Fruit fly (Drosophila melanogaster): ENCODE measurements around the gene MSBP.
A peak's percentile ranks its signal among the peaks of the same experiment; 100 is the strongest.

MSBP gene

dm6 chrX:15866032-15866431 lies 23.9 kb downstream of the MSBP start:
- TF ChIP-seq jim (GFP tag; optimal IDR thresholded peaks at IDR 0.05) (no peak), OdsH (GFP tag; optimal IDR thresholded peaks at IDR 0.05) (no peak), fru (GFP tag; optimal IDR thresholded peaks at IDR 0.05) (no peak), Vsx2 (GFP tag; optimal IDR thresholded peaks at IDR 0.05; ENCODE audit: partially characterized antibody) (no peak), woc (GFP tag; optimal IDR thresholded peaks at IDR 0.05) (no peak)

- TF ChIP-seq CG32264 (GFP tag; optimal IDR thresholded peaks at IDR 0.05) (no peak), fru (GFP tag; optimal IDR thresholded peaks at IDR 0.05) (peak; percentile 27), rgr (GFP tag; optimal IDR thresholded peaks at IDR 0.05) (peak; percentile 50), jim (GFP tag; optimal IDR thresholded peaks at IDR 0.05) (peak; percentile 89), h (GFP tag; optimal IDR thresholded peaks at IDR 0.05) (peak; percentile 46), OdsH (GFP tag; optimal IDR thresholded peaks at IDR 0.05) (peak; percentile 35), sv (GFP tag; optimal IDR thresholded peaks at IDR 0.05) (no peak), br (GFP tag; optimal IDR thresholded peaks at IDR 0.05) (no peak), Hnf4 (GFP tag; optimal IDR thresholded peaks at IDR 0.05) (peak; percentile 36), Dif (GFP tag; optimal IDR thresholded peaks at IDR 0.05; ENCODE audit: partially characterized antibody) (peak; percentile 50), Rel (GFP tag; optimal IDR thresholded peaks at IDR 0.05) (peak; percentile 21), Rel (tag; optimal IDR thresholded peaks at IDR 0.05) (peak; percentile 61), HLH106 (tag; optimal IDR thresholded peaks at IDR 0.05) (peak; percentile 8), psq (GFP tag; optimal IDR thresholded peaks at IDR 0.05) (peak; percentile 23), foxo (GFP tag; optimal IDR thresholded peaks at IDR 0.05) (peak in 1 of 2 experiments; percentile 22), Hr83 (GFP tag; optimal IDR thresholded peaks at IDR 0.05; ENCODE audit: poor library complexity, severe bottlenecking) (peak; percentile 67), Sp1 (GFP tag; optimal IDR thresholded peaks at IDR 0.05) (peak; percentile 57), ey (GFP tag; optimal IDR thresholded peaks at IDR 0.05) (no peak), woc (GFP tag; optimal IDR thresholded peaks at IDR 0.05) (peak; percentile 32), CG9705 (GFP tag; optimal IDR thresholded peaks at IDR 0.05) (no peak)
These were observed 29.4 kb downstream of the MSBP start for dm6 chrX:15860479-15860878.

- no peak for TF ChIP-seq usp (GFP tag; optimal IDR thresholded peaks at IDR 0.05)
- TF ChIP-seq dl (GFP tag; optimal IDR thresholded peaks at IDR 0.05; ENCODE audit: insufficient read depth in 1 of 2, partially characterized antibody in 2 of 2), result no peak
- peak; percentile 19 for TF ChIP-seq HLH106 (tag; optimal IDR thresholded peaks at IDR 0.05)
- TF ChIP-seq ey (GFP tag; optimal IDR thresholded peaks at IDR 0.05), result no peak
- no peak for TF ChIP-seq CG9705 (GFP tag; optimal IDR thresholded peaks at IDR 0.05)
- no peak for TF ChIP-seq sv (GFP tag; optimal IDR thresholded peaks at IDR 0.05)
- no peak for TF ChIP-seq h (GFP tag; optimal IDR thresholded peaks at IDR 0.05)
- no peak for TF ChIP-seq OdsH (GFP tag; optimal IDR thresholded peaks at IDR 0.05)
- TF ChIP-seq dmrt93B (GFP tag; optimal IDR thresholded peaks at IDR 0.05), result no peak
- TF ChIP-seq sage (GFP tag; optimal IDR thresholded peaks at IDR 0.05), result no peak
- TF ChIP-seq fru (GFP tag; optimal IDR thresholded peaks at IDR 0.05), result no peak
- peak; percentile 20 for TF ChIP-seq Hr83 (GFP tag; optimal IDR thresholded peaks at IDR 0.05; ENCODE audit: poor library complexity, severe bottlenecking)
- no peak for TF ChIP-seq tai (GFP tag; optimal IDR thresholded peaks at IDR 0.05)
- TF ChIP-seq psq (GFP tag; optimal IDR thresholded peaks at IDR 0.05), result no peak
These were observed 30.0 kb downstream of the MSBP start, which contains the start of gene Gbeta13F for dm6 chrX:15859869-15860268. TSS of gene Gbeta13F (plus strand) at chrX:15860115.

- no peak for TF ChIP-seq foxo (GFP tag; optimal IDR thresholded peaks at IDR 0.05)
- no peak for TF ChIP-seq dmrt93B (GFP tag; optimal IDR thresholded peaks at IDR 0.05)
- no peak for TF ChIP-seq Rel (GFP tag; optimal IDR thresholded peaks at IDR 0.05)
- no peak for TF ChIP-seq Rel (tag; optimal IDR thresholded peaks at IDR 0.05)
These were observed 30.5 kb downstream of the MSBP start, which contains the start of gene AlkB for dm6 chrX:15859387-15859786. TSS of gene AlkB (minus strand) at chrX:15859487.

- TF ChIP-seq br (GFP tag; optimal IDR thresholded peaks at IDR 0.05) (no peak), OdsH (GFP tag; optimal IDR thresholded peaks at IDR 0.05) (peak; percentile 16), N (GFP tag; optimal IDR thresholded peaks at IDR 0.05) (no peak), tai (GFP tag; optimal IDR thresholded peaks at IDR 0.05) (no peak), dmrt93B (GFP tag; optimal IDR thresholded peaks at IDR 0.05) (no peak), GATAd (GFP tag; optimal IDR thresholded peaks at IDR 0.05) (no peak), Sp1 (GFP tag; optimal IDR thresholded peaks at IDR 0.05) (no peak), sage (GFP tag; optimal IDR thresholded peaks at IDR 0.05) (peak; percentile 3), usp (GFP tag; optimal IDR thresholded peaks at IDR 0.05) (no peak), HLH106 (tag; optimal IDR thresholded peaks at IDR 0.05) (no peak), Hnf4 (GFP tag; optimal IDR thresholded peaks at IDR 0.05) (peak; percentile 61), dsf (GFP tag; optimal IDR thresholded peaks at IDR 0.05; ENCODE audit: borderline replicate concordance) (no peak), Vsx2 (GFP tag; optimal IDR thresholded peaks at IDR 0.05; ENCODE audit: partially characterized antibody) (no peak), Hr83 (GFP tag; optimal IDR thresholded peaks at IDR 0.05; ENCODE audit: poor library complexity, severe bottlenecking) (no peak), foxo (GFP tag; optimal IDR thresholded peaks at IDR 0.05) (peak in 1 of 2 experiments; percentile 24), woc (GFP tag; optimal IDR thresholded peaks at IDR 0.05) (peak; percentile 33), Dif (GFP tag; optimal IDR thresholded peaks at IDR 0.05; ENCODE audit: partially characterized antibody) (no peak), fru (GFP tag; optimal IDR thresholded peaks at IDR 0.05) (no peak), brk (GFP tag; optimal IDR thresholded peaks at IDR 0.05) (no peak)
These were observed 32.2 kb downstream of the MSBP start, which contains the start of the genes CG46440 and Myb for dm6 chrX:15857601-15858284. TSS of gene CG46440 (minus strand) at chrX:15857823. TSS of gene Myb (minus strand) at chrX:15857823.
